Worm (Caenorhabditis elegans) whole organism, L2 larva: ENCODE results near the gene pptr-1.

Experiments used
- ZK546.5 ChIP-seq: sonication (generic microtip); optimal IDR thresholded peaks from 2 replicates; lab custom pipeline; 2017; ENCODE audit warnings: missing biosample characterization, missing genetic modification characterization
- egl-27 ChIP-seq: sonication (generic microtip); optimal IDR thresholded peaks from 3 replicates; lab custom pipeline; 2017; ENCODE audit warnings: missing biosample characterization, missing genetic modification reagents, missing genetic modification characterization
- elt-3 ChIP-seq: sonication (generic microtip); optimal IDR thresholded peaks from 2 replicates; lab custom pipeline; 2017; ENCODE audit warnings: missing biosample characterization, missing genetic modification characterization
- lin-13 ChIP-seq: fragments of 150-350 bp; optimal IDR thresholded peaks from 2 replicates; lab custom pipeline; 2014; ENCODE audit warnings: missing biosample characterization, missing genetic modification reagents, missing genetic modification characterization
- mbf-1 ChIP-seq: sonication (generic microtip); optimal IDR thresholded peaks from 2 replicates; lab custom pipeline; 2017; ENCODE audit warnings: missing biosample characterization, missing genetic modification characterization
- nhr-12 ChIP-seq: fragments of 150-350 bp; optimal IDR thresholded peaks from 2 replicates; lab custom pipeline; 2014; ENCODE audit warnings: missing biosample characterization, missing genetic modification characterization
- sma-9 ChIP-seq, 2 experiments: fragments of 150-350 bp in 1 of 2; sonication (generic microtip) in 1 of 2; optimal IDR thresholded peaks; 2 replicates each; lab custom pipeline; 2014 to 2016; ENCODE audit warnings: missing genetic modification characterization in 2 of 2, mild to moderate bottlenecking in 1 of 2, missing biosample characterization in 1 of 2, missing compliant biosample characterization in 1 of 2, missing genetic modification reagents in 1 of 2, moderate library complexity in 1 of 2
- unc-39 ChIP-seq: fragments of 150-350 bp; optimal IDR thresholded peaks from 2 replicates; lab custom pipeline; 2014; ENCODE audit warnings: missing biosample characterization, missing genetic modification characterization
- unc-62 ChIP-seq: fragments of 150-350 bp; optimal IDR thresholded peaks from 2 replicates; lab custom pipeline; 2014; ENCODE audit warnings: missing biosample characterization, missing genetic modification reagents, missing genetic modification characterization

DNA sequence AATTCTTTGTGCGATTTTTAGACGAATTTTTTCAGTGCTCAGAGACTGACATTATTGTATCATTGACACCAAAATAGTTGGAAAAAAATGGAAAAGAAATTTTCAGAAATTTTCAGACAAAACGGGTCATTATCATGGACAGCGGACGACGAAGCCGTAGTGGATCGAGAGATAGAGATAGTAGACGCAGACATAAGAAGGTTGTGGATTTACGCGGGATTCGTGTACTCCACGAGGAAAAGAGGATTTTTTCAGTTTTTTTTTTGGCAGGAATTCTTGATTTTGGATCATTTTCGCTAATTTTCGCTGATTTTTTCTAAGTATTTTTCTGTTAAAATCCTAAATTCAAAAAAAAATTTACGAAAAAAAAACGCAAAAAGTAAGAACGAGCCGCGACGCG is 10.3 kb downstream of the pptr-1 start, which contains the start of gene W08G11.3:
- TF ChIP-seq unc-39 (tag; lab: Kevin White, UChicago), result no peak
- TF ChIP-seq unc-62 (GFP tag; lab: Kevin White, UChicago), result no peak
- no peak for TF ChIP-seq egl-27 (tag; lab: Kevin White, UChicago)
- no peak for TF ChIP-seq ZK546.5 (tag; lab: Kevin White, UChicago)
- TF ChIP-seq mbf-1 (tag; lab: Kevin White, UChicago), result no peak
- TF ChIP-seq elt-3 (tag; lab: Kevin White, UChicago), result no peak
- no peak for TF ChIP-seq sma-9 (GFP tag; optimal IDR thresholded peaks at IDR 0.05; lab: Kevin White, UChicago)
- no peak for TF ChIP-seq sma-9 (tag; optimal IDR thresholded peaks at IDR 0.05; lab: Kevin White, UChicago)
- TF ChIP-seq nhr-12 (tag; lab: Kevin White, UChicago), result no peak
- TF ChIP-seq lin-13 (GFP tag; lab: Kevin White, UChicago), result no peak
